Worm (Caenorhabditis elegans) whole organism, L4 larva: ENCODE results near the gene skr-16.

Source experiments
- D1046.2 ChIP-seq: fragments of 200-800 bp; sonication (Bioruptor generic); IDR thresholded peaks from 2 replicates; pipeline ENCODE4 v1.3.6; 2022; ENCODE audit warnings: missing genetic modification characterization, missing compliant biosample characterization
- F26F4.8 ChIP-seq: fragments of 200-800 bp; sonication (Bioruptor generic); conservative IDR thresholded peaks from 2 replicates; pipeline ENCODE4 v1.3.6; 2022; ENCODE audit warnings: missing genetic modification characterization, missing compliant biosample characterization
- F49E8.2 ChIP-seq: sonication (generic microtip); optimal IDR thresholded peaks from 2 replicates; lab custom pipeline; 2016; ENCODE audit warnings: missing compliant biosample characterization, mild to moderate bottlenecking, missing genetic modification characterization, borderline replicate concordance
- R02D3.7 ChIP-seq: fragments of 150-350 bp; sonication (generic microtip); optimal IDR thresholded peaks from 3 replicates; lab custom pipeline; 2014; ENCODE audit warnings: missing biosample characterization, missing genetic modification characterization
- T20F7.1 ChIP-seq: fragments of 200-800 bp; sonication (Bioruptor generic); optimal IDR thresholded peaks from 2 replicates; lab custom pipeline; 2018; ENCODE audit warnings: mild to moderate bottlenecking, missing genetic modification characterization, missing compliant biosample characterization
- Y105C5A.15 ChIP-seq: fragments of 200-800 bp; sonication (Bioruptor generic); IDR thresholded peaks from 2 replicates; pipeline ENCODE4 v1.3.6; 2022; ENCODE audit warnings: missing genetic modification characterization, missing compliant biosample characterization
- Y48G9A.11 ChIP-seq: fragments of 200-800 bp; sonication (Bioruptor generic); IDR thresholded peaks from 2 replicates; pipeline ENCODE4 v1.3.6; 2022; ENCODE audit warnings: missing genetic modification reagents, missing genetic modification characterization, missing compliant biosample characterization
- aha-1 ChIP-seq: fragments of 150-350 bp; peaks from one replicate; lab custom pipeline; 2014; ENCODE audit warnings: missing biosample characterization, missing genetic modification characterization
- aly-2 ChIP-seq: sonication (generic microtip); optimal IDR thresholded peaks from 2 replicates; lab custom pipeline; 2018; ENCODE audit warnings: missing biosample characterization, missing genetic modification characterization
- ceh-28 ChIP-seq: fragments of 150-350 bp; optimal IDR thresholded peaks from 2 replicates; lab custom pipeline; 2014; ENCODE audit warnings: missing biosample characterization, missing genetic modification reagents, missing genetic modification characterization
- cey-2 ChIP-seq: sonication (generic microtip); optimal IDR thresholded peaks from 3 replicates; lab custom pipeline; 2017; ENCODE audit warnings: missing genetic modification characterization, mild to moderate bottlenecking, missing compliant biosample characterization, antibody characterized with exemption, borderline replicate concordance; ENCODE audit not compliant: insufficient read depth
- ctbp-1 ChIP-seq: fragments of 200-800 bp; sonication (Bioruptor generic); IDR thresholded peaks from 2 replicates; pipeline ENCODE4 v1.3.6; 2022; ENCODE audit warnings: missing genetic modification reagents, missing genetic modification characterization, missing compliant biosample characterization
- daf-12 ChIP-seq: fragments of 150-350 bp; optimal IDR thresholded peaks from 2 replicates; lab custom pipeline; 2014; ENCODE audit warnings: missing biosample characterization, missing genetic modification reagents, missing genetic modification characterization
- daf-16 ChIP-seq, 3 experiments: sonication (generic microtip); optimal IDR thresholded peaks; 2 replicates each; lab custom pipeline; 2016 to 2017; ENCODE audit warnings: missing genetic modification characterization in 3 of 3, missing genetic modification reagents in 3 of 3, mild to moderate bottlenecking in 2 of 3, missing compliant biosample characterization in 2 of 3, missing biosample characterization in 1 of 3, moderate library complexity in 1 of 3
- dmd-6 ChIP-seq: fragments of 200-800 bp; sonication (Bioruptor generic); IDR thresholded peaks from 2 replicates; pipeline ENCODE4 v1.3.6; 2022; ENCODE audit warnings: missing genetic modification reagents, missing genetic modification characterization, missing compliant biosample characterization
- dmd-9 ChIP-seq: fragments of 200-800 bp; sonication (Bioruptor generic); IDR thresholded peaks from 2 replicates; pipeline ENCODE4 v1.3.6; 2022; ENCODE audit warnings: missing genetic modification reagents, missing genetic modification characterization, missing compliant biosample characterization
- dve-1 ChIP-seq: sonication (generic microtip); optimal IDR thresholded peaks from 2 replicates; lab custom pipeline; 2017; ENCODE audit warnings: antibody characterized with exemption, mild to moderate bottlenecking, missing genetic modification characterization, missing compliant biosample characterization; ENCODE audit not compliant: insufficient read depth
- egl-43 ChIP-seq: fragments of 200-800 bp; sonication (Bioruptor generic); IDR thresholded peaks from 2 replicates; pipeline ENCODE4 v1.3.6; 2022; ENCODE audit warnings: missing genetic modification reagents, missing genetic modification characterization, missing compliant biosample characterization
- fkh-10 ChIP-seq: fragments of 150-350 bp; optimal IDR thresholded peaks from 2 replicates; lab custom pipeline; 2014; ENCODE audit warnings: missing biosample characterization, missing genetic modification reagents, missing genetic modification characterization
- gei-8 ChIP-seq: fragments of 200-800 bp; sonication (Bioruptor generic); optimal IDR thresholded peaks from 2 replicates; lab custom pipeline; 2018; ENCODE audit warnings: mild to moderate bottlenecking, missing genetic modification characterization, missing compliant biosample characterization
- hlh-11 ChIP-seq: fragments of 200-800 bp; sonication (Bioruptor generic); optimal IDR thresholded peaks from 2 replicates; lab custom pipeline; 2018; ENCODE audit warnings: mild to moderate bottlenecking, missing genetic modification characterization, missing compliant biosample characterization
- jun-1 ChIP-seq: fragments of 150-350 bp; optimal IDR thresholded peaks from 2 replicates; lab custom pipeline; 2014; ENCODE audit warnings: missing biosample characterization, missing genetic modification reagents, missing genetic modification characterization
- lin-15B ChIP-seq: fragments of 150-350 bp; sonication (generic microtip); optimal IDR thresholded peaks from 3 replicates; lab custom pipeline; 2014; ENCODE audit warnings: missing biosample characterization, missing genetic modification characterization
- lin-29 ChIP-seq: fragments of 200-800 bp; sonication (Bioruptor generic); IDR thresholded peaks from 2 replicates; pipeline ENCODE4 v1.3.6; 2022; ENCODE audit warnings: missing genetic modification reagents, missing genetic modification characterization, missing compliant biosample characterization
- lin-38 ChIP-seq: fragments of 200-800 bp; sonication (Bioruptor generic); IDR thresholded peaks from 2 replicates; pipeline ENCODE4 v1.3.6; 2022; ENCODE audit warnings: missing genetic modification reagents, missing genetic modification characterization, missing compliant biosample characterization
- lsy-2 ChIP-seq, 2 experiments: fragments of 150-350 bp in 1 of 2; sonication (generic microtip) in 1 of 2; optimal IDR thresholded peaks; 2 replicates each; lab custom pipeline; 2014 to 2017; ENCODE audit warnings: missing biosample characterization in 2 of 2, missing genetic modification characterization in 2 of 2
- madf-9 ChIP-seq: fragments of 200-800 bp; sonication (Bioruptor generic); conservative IDR thresholded peaks from 2 replicates; pipeline ENCODE4 v1.3.6; 2022; ENCODE audit warnings: missing genetic modification reagents, missing genetic modification characterization, missing compliant biosample characterization
- mdl-1 ChIP-seq, 2 experiments: fragments of 150-350 bp in 1 of 2; sonication (generic microtip) in 1 of 2; optimal IDR thresholded peaks; 2 replicates each; lab custom pipeline; 2014 to 2017; ENCODE audit warnings: missing biosample characterization in 2 of 2, missing genetic modification characterization in 2 of 2
- mep-1 ChIP-seq: fragments of 150-350 bp; sonication (generic microtip); optimal IDR thresholded peaks from 3 replicates; lab custom pipeline; 2014; ENCODE audit warnings: missing biosample characterization, missing genetic modification characterization
- nhr-102 ChIP-seq: sonication (generic microtip); optimal IDR thresholded peaks from 2 replicates; lab custom pipeline; 2016; ENCODE audit warnings: mild to moderate bottlenecking, missing genetic modification characterization, moderate library complexity, missing compliant biosample characterization
- nhr-111 ChIP-seq: fragments of 200-800 bp; sonication (Bioruptor generic); optimal IDR thresholded peaks from 2 replicates; lab custom pipeline; 2018; ENCODE audit warnings: mild to moderate bottlenecking, missing genetic modification characterization, missing compliant biosample characterization
- nhr-237 ChIP-seq: sonication (generic microtip); optimal IDR thresholded peaks from 2 replicates; lab custom pipeline; 2017; ENCODE audit warnings: missing biosample characterization, missing genetic modification characterization
- nhr-25 ChIP-seq: sonication (generic microtip); optimal IDR thresholded peaks from 2 replicates; lab custom pipeline; 2017; ENCODE audit warnings: missing genetic modification characterization, mild to moderate bottlenecking, missing compliant biosample characterization, antibody characterized with exemption, moderate library complexity, borderline replicate concordance; ENCODE audit not compliant: insufficient read depth
- nhr-28 ChIP-seq: fragments of 150-350 bp; optimal IDR thresholded peaks from 2 replicates; lab custom pipeline; 2014; ENCODE audit warnings: missing biosample characterization, missing genetic modification characterization
- nhr-41 ChIP-seq: fragments of 200-800 bp; sonication (Bioruptor generic); IDR thresholded peaks from 2 replicates; pipeline ENCODE4 v1.3.6; 2022; ENCODE audit warnings: missing genetic modification reagents, missing genetic modification characterization, missing compliant biosample characterization
- nhr-48 ChIP-seq: sonication (generic microtip); optimal IDR thresholded peaks from 2 replicates; lab custom pipeline; 2016; ENCODE audit warnings: mild to moderate bottlenecking, missing genetic modification characterization, missing compliant biosample characterization
- nhr-76 ChIP-seq: fragments of 150-350 bp; optimal IDR thresholded peaks from 2 replicates; lab custom pipeline; 2014; ENCODE audit warnings: missing biosample characterization, missing genetic modification characterization
- pha-4 ChIP-seq, 2 experiments: fragments of 150-350 bp in 1 of 2; fragments of 200-800 bp in 1 of 2; sonication (Bioruptor generic) in 1 of 2; IDR thresholded peaks in 1 of 2; optimal IDR thresholded peaks in 1 of 2; 2 replicates each; pipeline versions ENCODE4 v1.3.6 to Lab custom; 2014 to 2022; ENCODE audit warnings: missing genetic modification characterization in 2 of 2, missing genetic modification reagents in 2 of 2, missing biosample characterization in 1 of 2, missing compliant biosample characterization in 1 of 2
- pqm-1 ChIP-seq: sonication (generic microtip); optimal IDR thresholded peaks from 2 replicates; lab custom pipeline; 2017; ENCODE audit warnings: missing biosample characterization, missing genetic modification characterization
- rbr-2 ChIP-seq: sonication (generic microtip); optimal IDR thresholded peaks from 2 replicates; lab custom pipeline; 2016; ENCODE audit warnings: missing genotype, missing genetic modification characterization, missing compliant biosample characterization
- sdz-12 ChIP-seq: fragments of 200-800 bp; sonication (Bioruptor generic); optimal IDR thresholded peaks from 2 replicates; lab custom pipeline; 2018; ENCODE audit warnings: mild to moderate bottlenecking, missing genetic modification characterization, missing compliant biosample characterization
- set-16 ChIP-seq: fragments of 200-800 bp; sonication (Bioruptor generic); IDR thresholded peaks from 2 replicates; pipeline ENCODE4 v1.3.6; 2022; ENCODE audit warnings: missing genetic modification reagents, missing genetic modification characterization, missing compliant biosample characterization
- skn-1 ChIP-seq: fragments of 150-350 bp; optimal IDR thresholded peaks from 2 replicates; lab custom pipeline; 2014; ENCODE audit warnings: missing biosample characterization, missing genetic modification characterization
- snpc-1.2 ChIP-seq: fragments of 200-800 bp; sonication (Bioruptor generic); IDR thresholded peaks from 2 replicates; pipeline ENCODE4 v1.3.6; 2022; ENCODE audit warnings: missing genetic modification reagents, missing genetic modification characterization, missing compliant biosample characterization
- zag-1 ChIP-seq: fragments of 150-350 bp; optimal IDR thresholded peaks from 2 replicates; lab custom pipeline; 2014; ENCODE audit warnings: missing biosample characterization, missing genetic modification characterization
- zfp-2 ChIP-seq: sonication (generic microtip); optimal IDR thresholded peaks from 2 replicates; lab custom pipeline; 2016; ENCODE audit warnings: mild to moderate bottlenecking, missing genetic modification characterization, missing compliant biosample characterization
- zfp-3 ChIP-seq: fragments of 200-800 bp; sonication (Bioruptor generic); conservative IDR thresholded peaks from 2 replicates; pipeline ENCODE4 v1.3.6; 2022; ENCODE audit warnings: missing genetic modification reagents, missing genetic modification characterization, missing compliant biosample characterization
- ztf-11 ChIP-seq: fragments of 150-350 bp; optimal IDR thresholded peaks from 2 replicates; lab custom pipeline; 2014; ENCODE audit warnings: missing biosample characterization, missing genetic modification characterization

Gene skr-16

ce11 chrIV:7188528-7189422 is 20.3 kb downstream of the skr-16 start, which contains the start of gene srlf-7:
Gene srlf-7, plus strand, starts transcription at chrIV:7189287.
- TF ChIP-seq fkh-10 (GFP tag; lab: Kevin White, UChicago) (peak; percentile 41), ceh-28 (tag; lab: Kevin White, UChicago) (no peak), ztf-11 (tag; lab: Kevin White, UChicago) (no peak), aly-2 (tag; lab: Kevin White, UChicago) (no peak), dmd-9 (GFP tag; lab: Robert Waterston, UW) (no peak), R02D3.7 (tag; lab: Kevin White, UChicago) (no peak), F49E8.2 (tag; lab: Kevin White, UChicago) (no peak), lin-29 (GFP tag; lab: Robert Waterston, UW) (no peak), rbr-2 (tag; lab: Kevin White, UChicago) (no peak), nhr-237 (tag; lab: Kevin White, UChicago) (no peak), T20F7.1 (GFP tag; lab: Kevin White, UChicago) (peak; percentile 75), zfp-2 (tag; lab: Kevin White, UChicago) (no peak), pqm-1 (tag; lab: Kevin White, UChicago) (peak; percentile 97), daf-16 (GFP tag; optimal IDR thresholded peaks at IDR 0.05; lab: Kevin White, UChicago) (peak in 1 of 2 experiments; percentile 87), daf-16 (tag; optimal IDR thresholded peaks at IDR 0.05; lab: Kevin White, UChicago) (peak; percentile 100), lsy-2 (tag; optimal IDR thresholded peaks at IDR 0.05; lab: Kevin White, UChicago) (peak in 1 of 2 experiments; percentile 48), nhr-76 (no peak), set-16 (GFP tag; lab: Robert Waterston, UW) (no peak), nhr-25 (tag; lab: Kevin White, UChicago) (no peak), zag-1 (tag; lab: Kevin White, UChicago) (no peak), skn-1 (tag; lab: Kevin White, UChicago) (no peak), mep-1 (tag; lab: Kevin White, UChicago) (peak; percentile 70), cey-2 (tag; lab: Kevin White, UChicago) (peak; percentile 36), sdz-12 (GFP tag; lab: Kevin White, UChicago) (no peak), nhr-102 (tag; lab: Kevin White, UChicago) (peak; percentile 78), lin-38 (GFP tag; lab: Robert Waterston, UW) (no peak; the same call in 1 of the 2 replicates), lin-15B (tag; lab: Kevin White, UChicago) (no peak), nhr-48 (tag; lab: Kevin White, UChicago) (peak; percentile 87), F26F4.8 (no peak), nhr-111 (GFP tag; lab: Kevin White, UChicago) (no peak), aha-1 (tag; lab: Kevin White, UChicago) (peak; percentile 96), daf-12 (tag; lab: Kevin White, UChicago) (no peak), Y105C5A.15 (GFP tag; lab: Robert Waterston, UW) (no peak), Y48G9A.11 (no peak), snpc-1.2 (no peak), gei-8 (GFP tag; lab: Kevin White, UChicago) (no peak), madf-9 (GFP tag; lab: Robert Waterston, UW) (no peak), hlh-11 (tag; lab: Kevin White, UChicago) (peak; percentile 95), zfp-3 (no peak), dve-1 (tag; lab: Kevin White, UChicago) (peak; percentile 98), ctbp-1 (GFP tag; lab: Robert Waterston, UW) (no peak), jun-1 (peak; percentile 62), pha-4 (GFP tag; IDR thresholded peaks at IDR 0.05; lab: Robert Waterston, UW) (peak; percentile 56; the same call in 1 of the 2 replicates), pha-4 (tag; optimal IDR thresholded peaks at IDR 0.05; lab: Kevin White, UChicago) (no peak), nhr-41 (peak; percentile 68; the same call in 1 of the 2 replicates), egl-43 (no peak), mdl-1 (tag; optimal IDR thresholded peaks at IDR 0.05; lab: Kevin White, UChicago) (peak; percentile 0 to 87), D1046.2 (GFP tag; lab: Robert Waterston, UW) (no peak), nhr-28 (tag; lab: Kevin White, UChicago) (peak; percentile 99), dmd-6 (GFP tag; lab: Robert Waterston, UW) (peak; percentile 98)
